Fruit fly (Drosophila melanogaster): Measurements from ENCODE around the gene CG15533.

The CG15533 gene

dm6 chr3R:30464244-30464643, 35.6 kb downstream of the CG15533 start:
- TF ChIP-seq Optix (GFP tag; IDR thresholded peaks at IDR 0.05): no peak
- peak; percentile 91 for TF ChIP-seq CG18011 (GFP tag; optimal IDR thresholded peaks at IDR 0.05)

- no peak for TF ChIP-seq ab (GFP tag; optimal IDR thresholded peaks at IDR 0.05)
- TF ChIP-seq CG11085 (GFP tag; IDR thresholded peaks at IDR 0.05): no peak
- no peak for TF ChIP-seq tll (GFP tag; optimal IDR thresholded peaks at IDR 0.05)
- 0 out of 3 replicates have a peak, but pooled peaks have one; percentile 22 for TF ChIP-seq Opbp (GFP tag; IDR thresholded peaks at IDR 0.05; ENCODE audit: partially characterized antibody)
- no peak for TF ChIP-seq Ets97D (GFP tag; optimal IDR thresholded peaks at IDR 0.05)
- TF ChIP-seq CG16863 (GFP tag; optimal IDR thresholded peaks at IDR 0.05): no peak
- TF ChIP-seq chn (GFP tag; optimal IDR thresholded peaks at IDR 0.05): no peak
- no peak for TF ChIP-seq klu (GFP tag; IDR thresholded peaks at IDR 0.05)
- TF ChIP-seq sisA (GFP tag; IDR thresholded peaks at IDR 0.05): no peak
- no peak for TF ChIP-seq CG2116 (GFP tag; optimal IDR thresholded peaks at IDR 0.05)
- TF ChIP-seq amos (GFP tag; IDR thresholded peaks at IDR 0.05; ENCODE audit: partially characterized antibody): no peak
- TF ChIP-seq hbn (GFP tag; IDR thresholded peaks at IDR 0.05; ENCODE audit: partially characterized antibody): peak; percentile 27; the same call in 1 of the 2 replicates
- no peak for TF ChIP-seq hb (GFP tag; IDR thresholded peaks at IDR 0.05; ENCODE audit: partially characterized antibody)
- no peak for TF ChIP-seq cas (GFP tag; IDR thresholded peaks at IDR 0.05)
- TF ChIP-seq CG34376 (GFP tag; optimal IDR thresholded peaks at IDR 0.05): peak; percentile 74
- TF ChIP-seq Dfd (GFP tag; optimal IDR thresholded peaks at IDR 0.05): no peak
- no peak for TF ChIP-seq psq (GFP tag; optimal IDR thresholded peaks at IDR 0.05)
- TF ChIP-seq Drgx (GFP tag; IDR thresholded peaks at IDR 0.05): no peak
- no peak for TF ChIP-seq H2.0 (GFP tag; IDR thresholded peaks at IDR 0.05)
- no peak for TF ChIP-seq Sry-β (GFP tag; optimal IDR thresholded peaks at IDR 0.05)
- no peak for TF ChIP-seq tup (GFP tag; optimal IDR thresholded peaks at IDR 0.05)
- TF ChIP-seq CG3726 (GFP tag; IDR thresholded peaks at IDR 0.05): no peak
- TF ChIP-seq CG15514 (GFP tag; optimal IDR thresholded peaks at IDR 0.05): no peak
- TF ChIP-seq YL-1 (GFP tag; optimal IDR thresholded peaks at IDR 0.05): peak; percentile 27
- no peak for TF ChIP-seq tx (GFP tag; optimal IDR thresholded peaks at IDR 0.05)
- peak; percentile 78 for TF ChIP-seq CG12769 (tag; optimal IDR thresholded peaks at IDR 0.05)
- TF ChIP-seq lov (optimal IDR thresholded peaks at IDR 0.05): no peak
- TF ChIP-seq lov (GFP tag; IDR thresholded peaks at IDR 0.05): no peak
- no peak for TF ChIP-seq CG12391 (tag; optimal IDR thresholded peaks at IDR 0.05)
- no peak for TF ChIP-seq HmgD (GFP tag; optimal IDR thresholded peaks at IDR 0.05)
- TF ChIP-seq Sry-δ (GFP tag; optimal IDR thresholded peaks at IDR 0.05): no peak
- no peak; the same call in 2 of the 3 replicates for TF ChIP-seq CG14050 (GFP tag; IDR thresholded peaks at IDR 0.05)
- no peak for TF ChIP-seq CG9876 (GFP tag; optimal IDR thresholded peaks at IDR 0.05)
- no peak for TF ChIP-seq Pdp1 (GFP tag; optimal IDR thresholded peaks at IDR 0.05)
- TF ChIP-seq h (optimal IDR thresholded peaks at IDR 0.05): no peak
- TF ChIP-seq CG10565 (GFP tag; optimal IDR thresholded peaks at IDR 0.05): no peak
- no peak for TF ChIP-seq Rfx (GFP tag; IDR thresholded peaks at IDR 0.05)
- no peak for TF ChIP-seq tin (GFP tag; optimal IDR thresholded peaks at IDR 0.05)
- no peak for TF ChIP-seq CG2678 (tag; optimal IDR thresholded peaks at IDR 0.05)
- TF ChIP-seq mirr (GFP tag; optimal IDR thresholded peaks at IDR 0.05): peak; percentile 14
- peak in 1 of 2 experiments; percentile 3 for TF ChIP-seq Hr78 (GFP tag; optimal IDR thresholded peaks at IDR 0.05)
- no peak for TF ChIP-seq CG12299 (tag; optimal IDR thresholded peaks at IDR 0.05)
- TF ChIP-seq aop (GFP tag; IDR thresholded peaks at IDR 0.05): no peak
- peak; percentile 1 for TF ChIP-seq odd (GFP tag; optimal IDR thresholded peaks at IDR 0.05)
- no peak for TF ChIP-seq CG31224 (GFP tag; IDR thresholded peaks at IDR 0.05)
- TF ChIP-seq twi (tag; optimal IDR thresholded peaks at IDR 0.05): no peak
Measured at dm6 chr3R:30465775-30466494, 37.3 kb downstream of the CG15533 start, which contains the start of gene PH4alphaEFB. PH4alphaEFB (plus strand) TSS chr3R:30466050.

Measured in whole organism, embryonic.